Fruit fly (Drosophila melanogaster) whole organism, embryonic: Measurements from ENCODE around the gene ckd.

Experiments
- Bdp1 ChIP-seq: fragments of 200-800 bp; sonication (Bioruptor generic); optimal IDR thresholded peaks from 3 replicates; lab custom pipeline; 2016; ENCODE audit warnings: missing biosample characterization, missing genetic modification characterization
- CG10462 ChIP-seq: fragments of 200-800 bp; sonication (Bioruptor generic); optimal IDR thresholded peaks from 2 replicates; lab custom pipeline; 2016; ENCODE audit warnings: missing biosample characterization, missing genetic modification characterization
- CG11560 ChIP-seq: fragments of 200-800 bp; sonication (Bioruptor generic); IDR thresholded peaks from 3 replicates; pipeline ENCODE4 v1.3.6; 2022; ENCODE audit warnings: missing biosample characterization, missing genetic modification characterization
- CG1603 ChIP-seq: fragments of 200-800 bp; sonication (Bioruptor generic); optimal IDR thresholded peaks from 2 replicates; lab custom pipeline; 2019; ENCODE audit warnings: missing biosample characterization, mild to moderate bottlenecking, missing genetic modification characterization, moderate library complexity
- CG17361 ChIP-seq: fragments of 200-800 bp; sonication (Bioruptor generic); IDR thresholded peaks from 3 replicates; pipeline ENCODE4 v1.3.6; 2022; ENCODE audit warnings: missing biosample characterization, missing genetic modification characterization
- CG6175 ChIP-seq: fragments of 200-800 bp; sonication (Bioruptor generic); IDR thresholded peaks from 3 replicates; pipeline ENCODE4 v1.3.6; 2022; ENCODE audit warnings: missing biosample characterization, missing genetic modification characterization
- CG8388 ChIP-seq: fragments of 200-800 bp; sonication (Bioruptor generic); optimal IDR thresholded peaks from 2 replicates; lab custom pipeline; 2019; ENCODE audit warnings: missing biosample characterization, mild to moderate bottlenecking, missing genetic modification characterization, moderate library complexity
- Drgx ChIP-seq: fragments of 200-800 bp; sonication (Bioruptor generic); IDR thresholded peaks from 2 replicates; pipeline ENCODE4 v1.3.6; 2022; ENCODE audit warnings: missing biosample characterization, missing genetic modification characterization
- HHEX ChIP-seq: fragments of 200-800 bp; sonication (Bioruptor generic); optimal IDR thresholded peaks from 3 replicates; lab custom pipeline; 2017; ENCODE audit warnings: missing biosample characterization, mild to moderate bottlenecking, missing genetic modification characterization, missing genetic modification reagents
- HLH54F ChIP-seq: fragments of 200-800 bp; sonication (Bioruptor generic); optimal IDR thresholded peaks from 3 replicates; lab custom pipeline; 2016; ENCODE audit warnings: missing biosample characterization, missing genetic modification characterization
- NC2β ChIP-seq: fragments of 200-800 bp; sonication (Bioruptor generic); optimal IDR thresholded peaks from 2 replicates; lab custom pipeline; 2016; ENCODE audit warnings: missing biosample characterization, missing genetic modification characterization
- Neu2 ChIP-seq: fragments of 200-800 bp; sonication (Bioruptor generic); optimal IDR thresholded peaks from 3 replicates; lab custom pipeline; 2016; ENCODE audit warnings: missing biosample characterization, missing genetic modification characterization, borderline replicate concordance
- Oli ChIP-seq: fragments of 200-800 bp; sonication (Bioruptor generic); optimal IDR thresholded peaks from 2 replicates; lab custom pipeline; 2018; ENCODE audit warnings: missing biosample characterization, mild to moderate bottlenecking, missing genetic modification characterization, moderate library complexity
- Sry-β ChIP-seq: fragments of 200-800 bp; sonication (Bioruptor generic); optimal IDR thresholded peaks from 2 replicates; lab custom pipeline; 2018; ENCODE audit warnings: missing biosample characterization, mild to moderate bottlenecking, missing genetic modification characterization, moderate library complexity
- aop ChIP-seq: fragments of 200-800 bp; sonication (Bioruptor generic); IDR thresholded peaks from 2 replicates; pipeline ENCODE4 v1.3.6; 2022; ENCODE audit warnings: missing biosample characterization, missing genetic modification characterization
- ara ChIP-seq: fragments of 200-800 bp; sonication (Bioruptor generic); IDR thresholded peaks from 2 replicates; pipeline ENCODE4 v1.3.6; 2022; ENCODE audit warnings: missing biosample characterization, missing genetic modification characterization
- cwo ChIP-seq: fragments of 200-800 bp; sonication (Bioruptor generic); optimal IDR thresholded peaks from 3 replicates; lab custom pipeline; 2017; ENCODE audit warnings: missing biosample characterization, missing genetic modification characterization, mild to moderate bottlenecking, moderate library complexity, missing genetic modification reagents
- exex ChIP-seq: fragments of 200-800 bp; sonication (Bioruptor generic); optimal IDR thresholded peaks from 4 replicates; lab custom pipeline; 2018; ENCODE audit warnings: missing biosample characterization, mild to moderate bottlenecking, missing genetic modification characterization, moderate library complexity
- grn ChIP-seq: fragments of 200-800 bp; sonication (Bioruptor generic); optimal IDR thresholded peaks from 3 replicates; lab custom pipeline; 2017; ENCODE audit warnings: missing biosample characterization, missing genetic modification characterization
- hb ChIP-seq: fragments of 200-800 bp; sonication (Bioruptor generic); IDR thresholded peaks from 3 replicates; pipeline ENCODE4 v1.3.6; 2022; ENCODE audit warnings: missing biosample characterization, missing genetic modification characterization; ENCODE audit not compliant: partially characterized antibody
- insv ChIP-seq, 2 experiments: fragments of 200-800 bp; sonication (Bioruptor generic); optimal IDR thresholded peaks; 3 replicates each; lab custom pipeline; 2016 to 2018; ENCODE audit warnings: missing biosample characterization in 2 of 2, missing genetic modification characterization in 2 of 2
- pnt ChIP-seq: fragments of 200-800 bp; sonication (Bioruptor generic); optimal IDR thresholded peaks from 3 replicates; lab custom pipeline; 2016; ENCODE audit warnings: missing biosample characterization, missing genetic modification characterization
- pzg ChIP-seq: fragments of 200-800 bp; sonication (Bioruptor generic); optimal IDR thresholded peaks from 3 replicates; lab custom pipeline; 2018; ENCODE audit warnings: missing biosample characterization, mild to moderate bottlenecking, missing genetic modification characterization, moderate library complexity
- schlank ChIP-seq: fragments of 200-800 bp; sonication (Bioruptor generic); optimal IDR thresholded peaks from 2 replicates; lab custom pipeline; 2018; ENCODE audit warnings: missing biosample characterization, mild to moderate bottlenecking, missing genetic modification characterization
- sens ChIP-seq: fragments of 200-800 bp; sonication (Bioruptor generic); peaks from one replicate; lab custom pipeline; 2016; ENCODE audit warnings: missing biosample characterization, missing genetic modification characterization
- vvl ChIP-seq: fragments of 200-800 bp; sonication (Bioruptor generic); IDR thresholded peaks from 2 replicates; pipeline ENCODE4 v1.3.6; 2022; ENCODE audit warnings: missing biosample characterization, missing genetic modification characterization
- wdn ChIP-seq: fragments of 200-800 bp; sonication (Bioruptor generic); IDR thresholded peaks from 2 replicates; pipeline ENCODE4 v1.3.6; 2022; ENCODE audit warnings: missing biosample characterization, missing genetic modification characterization
- yki ChIP-seq: fragments of >200 bp; optimal IDR thresholded peaks from 3 replicates; lab custom pipeline; 2018
- zen ChIP-seq: fragments of 200-800 bp; sonication (Bioruptor generic); optimal IDR thresholded peaks from 3 replicates; lab custom pipeline; 2018; ENCODE audit warnings: missing biosample characterization, mild to moderate bottlenecking, missing genetic modification characterization, moderate library complexity
- zf30C ChIP-seq: fragments of 200-800 bp; sonication (Bioruptor generic); optimal IDR thresholded peaks from 3 replicates; lab custom pipeline; 2018; ENCODE audit warnings: missing biosample characterization, mild to moderate bottlenecking, missing genetic modification characterization

The ckd gene

dm6 chr3L:3314696-3315095 lies 57.0 kb downstream of the ckd start, which contains the start of gene Drsl3:
Gene Drsl3 (plus strand): TSS chr3L:3314996.
- TF ChIP-seq wdn (GFP tag; lab: Robert Waterston, UW): 0 out of 2 replicates have a peak, but pooled peaks have one; percentile 10
- no peak for TF ChIP-seq CG1603 (tag; lab: Kevin White, UChicago)

dm6 chr3L:3315288-3315687 lies 57.6 kb downstream of the ckd start, which contains the start of gene Drsl4:
Gene Drsl4 (plus strand): TSS chr3L:3315620.
- no peak for TF ChIP-seq pnt (GFP tag; lab: Kevin White, UChicago)
- TF ChIP-seq vvl: peak; percentile 82; the same call in 1 of the 2 replicates
- TF ChIP-seq zf30C (GFP tag; lab: Kevin White, UChicago): no peak
- no peak for TF ChIP-seq Drgx (GFP tag; lab: Robert Waterston, UW)
- TF ChIP-seq hb: no peak
- TF ChIP-seq schlank (tag; lab: Kevin White, UChicago): no peak
- peak; percentile 37 for TF ChIP-seq Sry-β
- TF ChIP-seq cwo (GFP tag; lab: Kevin White, UChicago): no peak
- TF ChIP-seq sens (GFP tag; lab: Kevin White, UChicago): peak; percentile 0
- no peak for TF ChIP-seq insv (GFP tag; optimal IDR thresholded peaks at IDR 0.05; lab: Kevin White, UChicago)
- TF ChIP-seq pzg (GFP tag; lab: Kevin White, UChicago): no peak
- no peak for TF ChIP-seq aop (GFP tag; lab: Robert Waterston, UW)
- no peak for TF ChIP-seq Bdp1 (GFP tag; lab: Kevin White, UChicago)
- no peak for TF ChIP-seq Oli (tag; lab: Kevin White, UChicago)
- no peak for TF ChIP-seq NC2β (GFP tag; lab: Kevin White, UChicago)
- no peak for TF ChIP-seq yki (lab: Kevin White, UChicago)
- TF ChIP-seq CG17361 (GFP tag; lab: Robert Waterston, UW): no peak
- TF ChIP-seq CG6175 (GFP tag; lab: Robert Waterston, UW): no peak
- TF ChIP-seq CG11560 (tag; lab: Robert Waterston, UW): no peak
- TF ChIP-seq CG10462 (GFP tag; lab: Kevin White, UChicago): no peak
- no peak for TF ChIP-seq HHEX (GFP tag; lab: Kevin White, UChicago)

dm6 chr3L:3316441-3316840 lies 58.8 kb downstream of the ckd start, which contains the start of gene Drsl5:
Gene Drsl5 (plus strand): TSS chr3L:3316781.
- TF ChIP-seq zen: peak; percentile 23
- TF ChIP-seq grn (GFP tag; lab: Kevin White, UChicago): peak; percentile 49
- 0 out of 2 replicates have a peak, but pooled peaks have one; percentile 33 for TF ChIP-seq ara (GFP tag; lab: Robert Waterston, UW)
- TF ChIP-seq HLH54F: no peak
- no peak for TF ChIP-seq Neu2 (GFP tag; lab: Kevin White, UChicago)
- peak; percentile 38 for TF ChIP-seq exex (tag; lab: Kevin White, UChicago)
- peak; percentile 98 for TF ChIP-seq CG8388 (GFP tag; lab: Kevin White, UChicago)
